Fruit fly (Drosophila melanogaster) whole organism, larva: Measurements from ENCODE around the gene CG9338.

Source experiments
- noc ChIP-seq: fragments of 200-800 bp; sonication (Bioruptor generic); optimal IDR thresholded peaks from 3 replicates; lab custom pipeline; 2019; ENCODE audit warnings: missing biosample characterization, mild to moderate bottlenecking, missing genetic modification characterization, moderate library complexity

CG9338 gene

DNA sequence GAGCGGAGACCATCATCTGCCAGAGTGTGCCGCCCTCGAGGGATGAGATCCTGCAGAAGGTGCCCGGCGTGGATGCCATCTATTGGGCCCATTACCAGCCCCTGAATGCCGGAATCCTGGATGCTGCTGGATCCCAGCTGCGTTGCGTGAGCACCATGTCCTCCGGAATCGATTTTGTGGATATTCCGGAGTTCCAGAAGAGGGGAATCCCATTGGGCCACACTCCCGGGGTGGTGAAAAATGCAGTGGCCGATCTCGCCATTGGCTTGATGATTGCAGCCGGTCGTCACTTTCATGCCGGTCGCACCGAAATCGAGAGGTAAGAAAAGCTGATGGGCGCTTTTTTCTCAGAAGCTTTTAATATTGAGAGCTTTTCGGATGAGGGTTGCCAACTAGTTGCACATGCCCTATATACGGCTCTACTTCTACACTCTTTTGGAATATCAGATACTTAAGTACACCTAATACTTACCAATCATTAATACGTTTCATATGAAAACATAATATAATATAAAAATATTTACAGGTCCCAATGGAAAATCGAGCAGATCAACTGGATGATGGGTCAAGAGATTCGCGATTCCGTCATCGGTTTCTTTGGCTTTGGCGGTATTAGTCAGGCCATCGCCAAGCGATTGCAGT is 35.1 kb upstream of the CG9338 start:
- peak; percentile 68 for TF ChIP-seq noc (tag; lab: Kevin White, UChicago)

DNA sequence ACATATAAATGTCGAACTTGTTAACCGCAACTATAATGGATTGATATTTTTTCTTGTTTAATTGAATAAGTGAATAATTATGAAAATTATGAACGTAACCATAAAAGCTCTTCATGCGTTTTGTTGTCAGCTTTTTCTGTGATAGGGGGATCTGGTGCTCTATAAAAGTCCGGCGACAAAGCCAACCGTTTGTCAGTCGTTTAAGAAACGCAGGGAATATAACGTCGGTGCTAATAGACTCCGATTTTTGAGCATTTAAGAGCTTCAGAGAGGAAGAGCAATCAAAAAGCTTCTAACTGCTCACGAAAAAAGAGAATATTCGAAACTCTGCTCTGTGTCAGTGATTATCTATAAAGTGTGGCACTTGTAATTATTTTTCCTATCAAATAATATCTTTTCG is 34.0 kb upstream of the CG9338 start, which contains the start of gene CG31674:
TSS of gene CG31674 (plus strand) at position 203 of the 400 bp plus-strand sequence.
- TF ChIP-seq noc (tag; lab: Kevin White, UChicago), result peak; percentile 48

DNA sequence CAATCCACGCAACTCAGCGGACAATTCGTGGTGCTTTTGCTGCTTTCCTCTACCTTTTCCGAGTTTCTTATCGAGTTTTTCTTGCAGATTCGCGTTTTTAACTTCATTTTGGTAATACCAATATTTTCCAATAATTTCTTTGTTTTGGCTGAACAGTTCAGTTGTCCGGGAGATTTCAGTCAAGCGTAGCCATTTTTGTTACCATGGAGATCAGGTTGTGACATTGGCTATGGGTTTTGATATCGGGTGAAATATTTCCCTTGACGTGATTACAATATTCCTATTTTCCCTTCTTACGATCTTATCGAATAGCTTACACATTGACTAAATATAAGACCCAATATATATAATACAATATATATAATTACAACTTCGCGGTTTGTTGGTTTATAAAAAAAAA is 29.5 kb upstream of the CG9338 start, which contains the start of gene Oseg5:
TSS of gene Oseg5 (minus strand) at position 340 of the 400 bp plus-strand sequence.
- TF ChIP-seq noc (tag; lab: Kevin White, UChicago), result no peak

DNA sequence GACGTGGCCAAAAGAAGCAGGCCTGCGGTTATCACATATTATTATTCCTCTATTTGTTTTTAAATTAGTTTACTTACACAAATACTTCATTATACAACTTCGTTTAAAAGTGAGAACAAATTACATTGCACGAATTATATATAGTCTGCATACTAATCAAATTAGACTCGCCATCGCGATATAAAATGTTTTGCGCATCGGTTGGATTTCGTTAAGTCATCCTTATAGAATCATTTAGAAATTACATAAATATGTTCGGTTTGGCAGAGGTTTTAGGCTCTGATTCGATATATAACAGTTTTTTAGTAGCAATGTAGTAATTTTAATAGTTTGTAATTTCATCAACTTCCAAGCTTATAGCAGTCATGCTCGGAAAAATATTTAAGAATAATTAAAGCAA is 27.1 kb upstream of the CG9338 start, which contains the start of gene Spn38F:
TSS of gene Spn38F (minus strand) at position 101 of the 400 bp plus-strand sequence.
- no peak for TF ChIP-seq noc (tag; lab: Kevin White, UChicago)

DNA sequence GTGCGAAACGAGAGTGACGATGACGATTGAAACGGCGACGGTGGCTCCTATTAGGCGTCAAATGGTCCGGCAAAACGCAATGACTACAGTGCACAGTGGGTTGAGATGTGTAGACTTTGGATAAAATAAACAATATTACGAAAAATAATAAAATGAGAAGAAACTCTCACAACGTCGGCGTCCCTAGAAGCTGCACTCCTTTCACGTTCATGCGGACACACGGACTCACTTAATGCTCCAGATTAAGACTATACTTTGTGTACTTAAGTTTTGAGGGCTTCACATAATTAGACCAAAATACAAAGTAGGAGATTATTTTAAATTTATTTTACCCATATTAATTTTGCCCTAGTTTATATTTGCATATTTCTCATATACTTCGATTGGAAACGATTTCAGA is 25.0 kb upstream of the CG9338 start:
- TF ChIP-seq noc (tag; lab: Kevin White, UChicago), result no peak

DNA sequence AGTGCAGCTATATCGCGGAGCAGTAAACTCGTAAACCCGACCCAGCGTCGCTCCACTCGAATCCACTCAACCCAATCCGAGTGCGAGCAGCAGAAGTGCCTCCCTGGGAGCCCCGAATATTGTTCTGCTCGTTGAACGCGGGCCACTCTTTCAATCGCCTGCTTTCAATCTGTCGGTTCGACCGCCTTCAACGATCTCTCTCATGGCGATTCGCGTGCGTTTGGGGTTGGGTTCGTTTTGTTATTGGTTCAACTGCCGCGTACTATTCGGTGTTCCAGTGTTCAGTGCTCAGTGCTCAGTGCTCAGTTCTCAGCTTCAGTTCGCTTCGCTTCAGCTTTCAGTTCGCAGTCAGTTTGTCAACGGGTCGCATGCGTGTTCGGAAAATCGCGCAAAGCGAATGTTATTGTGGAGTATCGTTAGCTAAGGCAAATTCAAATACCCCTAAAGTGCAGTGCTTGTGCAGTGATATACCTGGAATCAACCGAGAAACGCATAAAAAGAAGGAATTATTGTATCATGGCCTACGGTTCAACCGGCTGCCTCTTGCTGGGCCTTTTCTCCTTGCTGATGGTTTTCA is 24.5 kb upstream of the CG9338 start, which contains the start of gene CG31676:
TSS of gene CG31676 (plus strand) at position 289 of the 577 bp plus-strand sequence.
- no peak for TF ChIP-seq noc (tag; lab: Kevin White, UChicago)

DNA sequence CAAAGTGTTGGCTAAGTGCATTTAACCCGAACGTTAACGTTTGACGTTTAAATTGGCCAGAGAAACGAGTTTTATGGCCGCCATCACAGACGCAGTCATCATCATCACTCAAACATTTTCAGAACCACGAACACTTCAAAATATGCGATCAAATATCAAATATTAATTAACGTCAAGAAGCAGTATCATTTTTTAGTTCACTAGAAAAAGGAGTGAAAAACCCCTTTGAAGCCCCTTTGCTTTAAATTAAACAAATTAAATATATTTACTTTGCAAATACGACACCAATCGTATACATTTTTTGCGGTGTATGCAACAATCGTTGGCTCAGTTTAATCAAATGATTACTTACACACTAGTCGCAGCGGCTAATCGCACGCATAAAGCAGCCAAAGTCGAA is 20.6 kb upstream of the CG9338 start:
- TF ChIP-seq noc (tag; lab: Kevin White, UChicago), result no peak

DNA sequence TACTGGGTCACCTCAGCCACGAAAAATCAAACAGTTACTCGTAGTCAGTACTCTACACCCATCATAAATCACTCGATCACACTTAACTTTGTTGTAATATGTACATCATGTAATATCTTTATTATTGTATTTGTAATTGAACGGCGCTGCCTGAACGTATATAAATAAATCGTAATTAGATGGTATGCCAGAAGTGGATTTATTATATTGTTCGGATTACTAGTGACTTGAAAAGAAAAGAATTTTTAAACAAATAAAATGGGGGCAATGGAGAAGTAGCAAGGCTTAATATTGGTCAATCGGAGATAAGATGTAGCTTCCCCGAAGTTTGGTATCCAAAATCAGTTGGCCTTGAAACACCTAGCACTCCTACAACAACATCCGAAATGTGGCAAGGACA is 16.0 kb upstream of the CG9338 start, which contains the start of gene CG14402:
TSS of gene CG14402 (plus strand) at position 301 of the 400 bp plus-strand sequence.
- no peak for TF ChIP-seq noc (tag; lab: Kevin White, UChicago)

DNA sequence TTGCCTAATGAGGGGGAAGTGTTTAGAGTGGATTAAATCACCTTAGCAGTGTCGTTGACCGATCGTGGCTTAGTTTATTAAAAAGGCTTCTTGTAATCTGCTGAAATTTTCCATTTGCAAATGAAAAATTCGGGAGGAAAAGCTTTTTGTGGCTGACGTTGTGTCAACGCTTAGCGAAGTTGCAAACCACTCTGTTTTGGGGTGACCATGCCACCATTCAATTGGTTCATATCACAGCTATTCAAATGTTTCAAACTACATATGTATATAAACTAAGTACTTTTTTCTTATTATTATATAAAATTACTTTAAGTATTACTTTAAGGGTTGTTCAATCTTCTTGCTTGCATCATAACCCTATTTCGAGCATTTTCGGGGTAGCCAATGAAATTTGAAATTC is 13.4 kb upstream of the CG9338 start:
- no peak for TF ChIP-seq noc (tag; lab: Kevin White, UChicago)

DNA sequence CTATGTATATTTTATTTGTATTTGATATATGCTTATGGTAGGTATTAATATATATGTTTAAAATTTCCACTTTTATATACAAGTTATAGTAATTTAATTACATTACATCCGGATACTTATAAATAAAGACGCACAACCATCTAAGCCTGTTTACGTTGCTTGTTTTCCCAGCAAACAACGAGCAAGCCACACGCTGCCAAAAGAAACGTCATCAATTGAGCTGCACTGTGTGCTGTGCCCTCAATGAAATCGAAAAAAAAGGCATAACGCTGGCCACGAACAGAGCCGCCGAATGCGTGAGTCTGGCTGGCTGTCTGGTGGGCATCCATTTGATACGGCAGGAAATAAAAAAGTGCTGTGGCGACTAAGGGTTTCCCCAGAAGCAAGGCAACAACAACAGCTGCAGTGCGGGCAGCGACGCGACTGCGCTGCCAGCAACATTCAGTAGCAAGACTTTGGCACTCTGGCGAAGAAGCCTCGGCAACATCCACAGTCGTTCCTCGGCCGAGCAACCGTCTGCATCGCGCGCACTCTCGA is 12.9 kb upstream of the CG9338 start, which contains the start of gene twit:
TSS of gene twit (plus strand) at position 487 of the 537 bp plus-strand sequence.
- no peak for TF ChIP-seq noc (tag; lab: Kevin White, UChicago)

DNA sequence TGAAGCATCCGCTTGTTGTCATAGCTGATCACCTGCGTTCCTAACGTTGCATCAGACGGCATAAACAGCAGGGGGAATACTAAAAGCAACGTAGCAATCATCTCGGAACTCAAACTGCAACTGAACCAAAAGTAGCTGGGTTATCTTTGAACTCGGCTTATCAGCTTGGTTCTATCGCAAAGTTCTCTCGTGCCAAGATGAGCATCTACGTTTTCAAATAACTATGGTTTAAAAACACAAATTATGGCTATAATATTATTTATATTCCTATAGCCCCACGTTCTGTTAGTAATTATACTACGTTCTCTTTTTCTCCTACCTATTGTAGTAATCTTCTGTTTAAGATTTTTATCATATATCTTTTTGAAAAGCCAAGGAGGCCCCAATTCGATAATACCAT is 7.2 kb upstream of the CG9338 start, which contains the start of gene CG14400:
TSS of gene CG14400 (minus strand) at position 101 of the 400 bp plus-strand sequence.
- no peak for TF ChIP-seq noc (tag; lab: Kevin White, UChicago)

DNA sequence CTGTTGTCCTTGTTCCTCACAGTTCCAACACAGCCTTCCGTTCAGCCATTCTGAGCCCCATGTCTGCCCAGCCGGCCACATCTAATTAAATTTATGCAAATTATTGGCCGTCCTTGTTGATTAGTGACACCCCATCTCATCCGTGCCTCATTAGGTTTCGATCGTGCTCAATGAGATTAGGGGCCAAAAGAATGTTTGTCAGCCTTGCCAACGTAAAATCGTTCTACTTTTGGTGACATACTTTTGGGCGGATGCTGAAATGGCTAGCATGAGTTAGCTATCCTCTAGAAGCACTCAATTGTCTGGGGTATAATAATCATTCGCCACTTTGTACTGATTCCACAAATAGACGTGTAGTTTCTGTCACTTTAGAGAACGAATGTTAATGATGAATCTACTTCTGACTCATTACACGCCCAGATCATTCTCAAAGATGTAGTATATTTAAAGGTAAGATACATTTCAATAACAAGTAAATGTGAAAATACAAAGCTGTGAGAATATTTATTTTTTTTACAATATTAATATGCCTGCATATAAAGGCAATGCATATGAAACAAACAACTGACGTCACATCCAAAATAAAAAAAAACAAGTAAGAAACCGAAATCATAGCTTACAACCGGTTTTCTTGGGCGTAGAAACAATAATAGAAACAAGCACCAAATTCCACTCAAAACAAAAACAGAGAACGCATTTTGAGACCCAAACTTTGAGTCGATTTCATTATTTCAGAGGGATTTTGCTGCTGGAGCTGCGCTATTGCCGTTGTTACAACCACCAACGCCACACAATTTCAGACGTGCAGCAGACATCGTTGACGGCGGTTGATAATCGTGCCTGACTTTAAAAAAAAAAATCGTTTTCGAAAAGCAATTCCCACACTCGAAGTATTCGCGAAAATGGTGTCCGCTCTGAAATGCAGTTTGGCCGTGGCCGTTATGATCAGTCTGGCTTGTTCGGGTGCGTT is 6.4 kb upstream of the CG9338 start, which contains the start of gene bero:
TSS of gene bero (plus strand) at position 325 of the 970 bp plus-strand sequence.
- TF ChIP-seq noc (tag; lab: Kevin White, UChicago), result no peak

DNA sequence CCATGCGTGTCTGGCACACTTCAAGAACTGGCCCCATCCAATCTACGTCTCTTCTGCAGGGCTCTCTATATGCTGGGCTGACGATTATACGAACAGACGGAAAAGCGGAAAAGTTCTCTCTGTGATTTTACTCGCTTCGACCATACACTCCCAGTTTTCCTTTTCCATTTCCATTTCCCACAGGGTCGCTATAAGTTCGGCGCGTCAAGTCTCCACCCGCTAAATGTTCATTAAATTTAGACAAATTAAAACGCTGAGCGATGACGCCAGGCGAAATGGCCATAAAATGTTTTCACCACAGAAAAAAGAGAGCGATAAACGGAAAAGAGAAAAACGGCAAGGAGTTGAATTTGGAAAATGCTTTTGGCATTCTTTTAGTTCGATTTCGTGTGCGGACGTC is 2.4 kb downstream of the CG9338 start, which contains the start of gene CG31675:
TSS of gene CG31675 (plus strand) at position 375 of the 400 bp plus-strand sequence.
- no peak for TF ChIP-seq noc (tag; lab: Kevin White, UChicago)

DNA sequence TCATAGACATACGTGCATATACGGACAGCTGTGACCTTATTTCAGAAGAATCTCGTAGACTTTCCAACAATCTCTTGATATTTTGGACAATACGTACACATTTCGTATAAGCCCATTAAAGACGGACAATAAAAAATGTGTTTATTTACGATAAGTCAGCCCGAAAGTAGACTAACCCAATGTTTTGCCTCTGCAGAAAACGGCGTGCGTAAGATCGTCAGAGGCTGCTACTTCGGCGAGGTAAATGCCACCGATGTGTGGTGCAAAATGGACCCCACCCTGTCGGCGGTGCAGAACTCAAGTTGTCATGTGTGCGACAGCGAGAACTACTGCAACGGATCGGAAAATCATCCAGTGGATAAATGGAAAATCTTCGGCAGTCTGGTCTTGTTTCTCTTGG is 3.9 kb downstream of the CG9338 start:
- TF ChIP-seq noc (tag; lab: Kevin White, UChicago), result no peak

DNA sequence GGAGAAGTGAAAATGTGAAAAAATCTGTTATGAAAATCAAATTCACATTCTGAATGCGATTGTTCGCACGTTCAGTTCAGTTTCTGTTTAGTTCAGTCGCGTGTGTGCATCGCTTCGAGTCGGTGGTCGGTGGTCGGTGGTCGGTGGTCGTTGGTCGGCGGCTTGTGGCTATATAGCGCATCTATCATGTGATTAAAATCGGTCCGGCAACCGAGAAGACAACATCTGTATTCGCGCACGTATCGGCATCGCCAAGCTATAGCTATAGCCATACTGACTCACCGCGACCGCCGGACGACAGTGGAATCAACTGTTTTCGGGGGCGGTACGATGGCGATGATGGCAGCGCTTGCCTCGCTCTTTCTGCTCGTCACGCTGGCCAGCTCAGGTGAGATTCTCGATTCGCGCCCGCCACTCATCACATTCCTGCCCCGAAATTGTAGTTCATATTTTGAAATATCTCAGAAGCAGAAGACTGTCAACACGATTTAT is 4.8 kb downstream of the CG9338 start, which contains the start of gene CG14401:
TSS of gene CG14401 (plus strand) at position 51 of the 492 bp plus-strand sequence.
- TF ChIP-seq noc (tag; lab: Kevin White, UChicago), result no peak
